Worm (Caenorhabditis elegans) whole organism, late embryonic: ENCODE measurements around the gene F28B1.9.

ENCODE experiments used
- K09A11.1 ChIP-seq: sonication (generic microtip); optimal IDR thresholded peaks from 2 replicates; lab custom pipeline; 2017; ENCODE audit warnings: antibody characterized with exemption, mild to moderate bottlenecking, missing genetic modification characterization, missing compliant biosample characterization; ENCODE audit not compliant: insufficient read depth
- ceh-30 ChIP-seq: fragments of 150-350 bp; optimal IDR thresholded peaks from 2 replicates; lab custom pipeline; 2014; ENCODE audit warnings: missing biosample characterization, missing genetic modification characterization
- dmd-4 ChIP-seq: sonication (generic microtip); optimal IDR thresholded peaks from 2 replicates; lab custom pipeline; 2016; ENCODE audit warnings: borderline replicate concordance, missing genetic modification characterization, missing compliant biosample characterization
- dve-1 ChIP-seq: sonication (generic microtip); optimal IDR thresholded peaks from 2 replicates; lab custom pipeline; 2017; ENCODE audit warnings: antibody characterized with exemption, mild to moderate bottlenecking, missing genetic modification characterization, missing compliant biosample characterization
- elt-2 ChIP-seq: sonication (generic microtip); optimal IDR thresholded peaks from 2 replicates; lab custom pipeline; 2016; ENCODE audit warnings: missing genetic modification reagents, missing genetic modification characterization, missing compliant biosample characterization
- nhr-232 ChIP-seq: sonication (generic microtip); optimal IDR thresholded peaks from 2 replicates; lab custom pipeline; 2016; ENCODE audit warnings: missing genetic modification characterization, missing compliant biosample characterization
- pat-9 ChIP-seq: fragments of 200-800 bp; sonication (Bioruptor generic); optimal IDR thresholded peaks from 2 replicates; lab custom pipeline; 2018; ENCODE audit warnings: mild to moderate bottlenecking, missing genetic modification characterization, moderate library complexity, missing compliant biosample characterization

ce11 chrV:17035850-17036249, 25.8 kb upstream of the F28B1.9 start, which contains the start of gene srz-94:
- no peak for TF ChIP-seq pat-9 (tag; lab: Kevin White, UChicago)
- TF ChIP-seq K09A11.1 (tag; lab: Kevin White, UChicago) = no peak
- no peak for TF ChIP-seq ceh-30 (tag; lab: Kevin White, UChicago)
- TF ChIP-seq dve-1 = no peak
- TF ChIP-seq elt-2 (tag; lab: Kevin White, UChicago) = no peak
- TF ChIP-seq nhr-232 (tag; lab: Kevin White, UChicago) = no peak
- TF ChIP-seq dmd-4 (tag; lab: Kevin White, UChicago) = no peak
